Worm (Caenorhabditis elegans): Measurements from ENCODE around the gene ent-4.

ce11 chrIV:13693976-13694375 lies 32.8 kb upstream of the ent-4 start:
- TF ChIP-seq daf-12 (tag; optimal IDR thresholded peaks at IDR 0.05), result no peak
- no peak for TF ChIP-seq dmd-9 (GFP tag; IDR thresholded peaks at IDR 0.05)
- no peak for TF ChIP-seq skn-1 (tag; optimal IDR thresholded peaks at IDR 0.05)
- no peak for TF ChIP-seq lin-13 (GFP tag; optimal IDR thresholded peaks at IDR 0.05)
- no peak for TF ChIP-seq unc-39 (tag; optimal IDR thresholded peaks at IDR 0.05)
- no peak for TF ChIP-seq dpl-1 (GFP tag; optimal IDR thresholded peaks at IDR 0.05)
- TF ChIP-seq ama-1 (optimal IDR thresholded peaks at IDR 0.05), result no peak
- TF ChIP-seq nhr-237 (tag; optimal IDR thresholded peaks at IDR 0.05), result no peak
- TF ChIP-seq nhr-76 (tag; optimal IDR thresholded peaks at IDR 0.05), result no peak
- no peak for TF ChIP-seq hlh-30 (tag; optimal IDR thresholded peaks at IDR 0.05; ENCODE audit: insufficient read depth)

All from whole organism, L4 larva.